Fruit fly (Drosophila melanogaster) whole organism, wandering third instar larva: ENCODE data around the gene Tcs6.
A peak's percentile ranks its signal among the peaks of the same experiment; 100 is the strongest.

Experiments
- Abd-B ChIP-seq: fragments of >200 bp; optimal IDR thresholded peaks from 2 replicates; lab custom pipeline; 2017; ENCODE audit warnings: missing biosample characterization, missing genetic modification characterization
- CG32264 ChIP-seq: fragments of 200-800 bp; sonication (Bioruptor generic); optimal IDR thresholded peaks from 2 replicates; lab custom pipeline; 2016; ENCODE audit warnings: missing biosample characterization, missing genetic modification characterization
- CG9705 ChIP-seq: fragments of 200-800 bp; sonication (Bioruptor generic); optimal IDR thresholded peaks from 2 replicates; lab custom pipeline; 2018; ENCODE audit warnings: missing biosample characterization, mild to moderate bottlenecking, missing genetic modification characterization
- CrebA ChIP-seq: fragments of 200-800 bp; sonication (Bioruptor generic); optimal IDR thresholded peaks from 2 replicates; lab custom pipeline; 2016; ENCODE audit warnings: missing biosample characterization, mild to moderate bottlenecking, missing genetic modification characterization, borderline replicate concordance
- Dfd ChIP-seq: fragments of >200 bp; optimal IDR thresholded peaks from 2 replicates; lab custom pipeline; 2017; ENCODE audit warnings: missing biosample characterization, missing genetic modification characterization
- Dif ChIP-seq: fragments of 200-275, 200-300 bp; sonication (Bioruptor generic); optimal IDR thresholded peaks from 2 replicates; lab custom pipeline; 2018; ENCODE audit warnings: missing biosample characterization, missing genetic modification characterization; ENCODE audit not compliant: partially characterized antibody
- GATAd ChIP-seq: sonication (Bioruptor generic); optimal IDR thresholded peaks from 2 replicates; lab custom pipeline; 2016; ENCODE audit warnings: missing biosample characterization, missing genetic modification characterization
- HLH106 ChIP-seq: fragments of 200-800 bp; optimal IDR thresholded peaks from 3 replicates; lab custom pipeline; 2019; ENCODE audit warnings: missing biosample characterization, mild to moderate bottlenecking, missing genetic modification characterization, moderate library complexity
- Hnf4 ChIP-seq: fragments of 200-800 bp; sonication (Bioruptor generic); optimal IDR thresholded peaks from 2 replicates; lab custom pipeline; 2016; ENCODE audit warnings: missing biosample characterization, mild to moderate bottlenecking, missing genetic modification characterization
- Hr78 ChIP-seq: fragments of >200 bp; optimal IDR thresholded peaks from 2 replicates; lab custom pipeline; 2017; ENCODE audit warnings: missing biosample characterization, missing genetic modification characterization
- Hr83 ChIP-seq: fragments of 200-300 bp; sonication (Bioruptor generic); optimal IDR thresholded peaks from 2 replicates; lab custom pipeline; 2016; ENCODE audit warnings: missing biosample characterization, mild to moderate bottlenecking, missing genetic modification characterization, moderate library complexity; ENCODE audit not compliant: poor library complexity, severe bottlenecking
- Jra ChIP-seq: sonication (Bioruptor generic); optimal IDR thresholded peaks from 2 replicates; lab custom pipeline; 2016; ENCODE audit warnings: missing biosample characterization, missing genetic modification characterization
- Mio ChIP-seq: sonication (Bioruptor generic); optimal IDR thresholded peaks from 2 replicates; lab custom pipeline; 2016; ENCODE audit warnings: missing biosample characterization, missing genetic modification characterization
- Myc ChIP-seq: fragments of >200 bp; optimal IDR thresholded peaks from 2 replicates; lab custom pipeline; 2017
- N ChIP-seq: fragments of >200 bp; optimal IDR thresholded peaks from 2 replicates; lab custom pipeline; 2018; ENCODE audit warnings: missing biosample characterization, missing external identifiers, missing genetic modification characterization
- OdsH ChIP-seq: fragments of 200-800 bp; sonication (Bioruptor generic); optimal IDR thresholded peaks from 2 replicates; lab custom pipeline; 2016; ENCODE audit warnings: missing biosample characterization, mild to moderate bottlenecking, missing genetic modification characterization
- Rel ChIP-seq, 2 experiments: fragments of 200-800 bp; sonication (Bioruptor generic) in 1 of 2; optimal IDR thresholded peaks; 2 replicates in 1 of 2; 3 replicates in 1 of 2; lab custom pipeline; 2016 to 2019; ENCODE audit warnings: mild to moderate bottlenecking in 2 of 2, missing biosample characterization in 2 of 2, missing genetic modification characterization in 2 of 2, moderate library complexity in 1 of 2
- Sp1 ChIP-seq: fragments of 200-800 bp; sonication (Bioruptor generic); optimal IDR thresholded peaks from 3 replicates; lab custom pipeline; 2019; ENCODE audit warnings: missing biosample characterization, mild to moderate bottlenecking, missing genetic modification characterization, moderate library complexity
- Vsx2 ChIP-seq: fragments of 200-300, 225-300 bp; sonication (Bioruptor generic); optimal IDR thresholded peaks from 2 replicates; lab custom pipeline; 2018; ENCODE audit warnings: missing biosample characterization, missing genetic modification characterization; ENCODE audit not compliant: partially characterized antibody
- br ChIP-seq: fragments of 200-800 bp; sonication (Bioruptor generic); optimal IDR thresholded peaks from 2 replicates; lab custom pipeline; 2016; ENCODE audit warnings: missing biosample characterization, missing genetic modification characterization
- brk ChIP-seq: fragments of 200-800 bp; sonication (Bioruptor generic); optimal IDR thresholded peaks from 2 replicates; lab custom pipeline; 2016; ENCODE audit warnings: missing biosample characterization, mild to moderate bottlenecking, missing genetic modification characterization
- dl ChIP-seq, 2 experiments: fragments of 175-275, 200-275 bp in 1 of 2; fragments of 200-275 bp in 1 of 2; sonication (Bioruptor generic); optimal IDR thresholded peaks; lab custom pipeline; 2018; ENCODE audit warnings: mild to moderate bottlenecking in 2 of 2, missing biosample characterization in 2 of 2, missing genetic modification characterization in 2 of 2, moderate library complexity in 2 of 2; ENCODE audit not compliant: partially characterized antibody in 2 of 2, insufficient read depth in 1 of 2
- dmrt93B ChIP-seq: fragments of 200-800 bp; sonication (Bioruptor generic); optimal IDR thresholded peaks from 2 replicates; lab custom pipeline; 2018; ENCODE audit warnings: missing biosample characterization, mild to moderate bottlenecking, missing genetic modification characterization
- dsf ChIP-seq: sonication (Bioruptor generic); optimal IDR thresholded peaks from 2 replicates; lab custom pipeline; 2016; ENCODE audit warnings: missing biosample characterization, missing genetic modification characterization, borderline replicate concordance
- ey ChIP-seq: fragments of 200-800 bp; sonication (Bioruptor generic); optimal IDR thresholded peaks from 2 replicates; lab custom pipeline; 2016; ENCODE audit warnings: missing biosample characterization, missing genetic modification characterization
- foxo ChIP-seq, 2 experiments: fragments of 200-800 bp; sonication (Bioruptor generic); optimal IDR thresholded peaks; 2 replicates in 1 of 2; 3 replicates in 1 of 2; lab custom pipeline; 2016 to 2017; ENCODE audit warnings: missing biosample characterization in 2 of 2, missing genetic modification characterization in 2 of 2
- fru ChIP-seq: fragments of 200-800 bp; sonication (Bioruptor generic); optimal IDR thresholded peaks from 3 replicates; lab custom pipeline; 2016; ENCODE audit warnings: missing biosample characterization, mild to moderate bottlenecking, missing genetic modification characterization
- h ChIP-seq: fragments of 200-800 bp; sonication (Bioruptor generic); optimal IDR thresholded peaks from 3 replicates; lab custom pipeline; 2016; ENCODE audit warnings: missing biosample characterization, mild to moderate bottlenecking, missing genetic modification characterization
- jim ChIP-seq: fragments of 175-275, 200-325 bp; sonication (Bioruptor generic); optimal IDR thresholded peaks from 2 replicates; lab custom pipeline; 2016; ENCODE audit warnings: missing biosample characterization, mild to moderate bottlenecking, missing genetic modification characterization
- lola ChIP-seq: fragments of >200 bp; optimal IDR thresholded peaks from 2 replicates; lab custom pipeline; 2017; ENCODE audit warnings: missing biosample characterization, missing genetic modification characterization
- pan ChIP-seq: fragments of >200 bp; optimal IDR thresholded peaks from 2 replicates; lab custom pipeline; 2017
- psq ChIP-seq: fragments of 200-800 bp; sonication (Bioruptor generic); optimal IDR thresholded peaks from 3 replicates; lab custom pipeline; 2017; ENCODE audit warnings: missing biosample characterization, mild to moderate bottlenecking, missing genetic modification characterization, moderate library complexity
- rgr ChIP-seq: fragments of 200-800 bp; sonication (Bioruptor generic); optimal IDR thresholded peaks from 3 replicates; lab custom pipeline; 2016; ENCODE audit warnings: missing biosample characterization, mild to moderate bottlenecking, missing genetic modification characterization
- sage ChIP-seq: fragments of 200-800 bp; sonication (Bioruptor generic); optimal IDR thresholded peaks from 2 replicates; lab custom pipeline; 2016; ENCODE audit warnings: missing biosample characterization, mild to moderate bottlenecking, missing genetic modification characterization
- sv ChIP-seq: fragments of 200-800 bp; sonication (Bioruptor generic); optimal IDR thresholded peaks from 3 replicates; lab custom pipeline; 2016; ENCODE audit warnings: missing biosample characterization, missing genetic modification characterization
- tai ChIP-seq: sonication (Bioruptor generic); optimal IDR thresholded peaks from 2 replicates; lab custom pipeline; 2016; ENCODE audit warnings: missing biosample characterization, missing genetic modification characterization
- usp ChIP-seq: fragments of >200 bp; optimal IDR thresholded peaks from 2 replicates; lab custom pipeline; 2017; ENCODE audit warnings: missing biosample characterization, missing genetic modification characterization
- woc ChIP-seq: sonication (Bioruptor generic); optimal IDR thresholded peaks from 2 replicates; lab custom pipeline; 2016; ENCODE audit warnings: missing biosample characterization, mild to moderate bottlenecking, missing genetic modification characterization

Tcs6 gene

dm6 chr3R:26062911-26063310 lies 4.9 kb upstream of the Tcs6 start, which contains the start of gene CG14551:
Gene CG14551 (minus strand): TSS chr3R:26063011.
- TF ChIP-seq jim (no peak), pan (lab: Kevin White, UChicago) (no peak), sage (GFP tag; lab: Kevin White, UChicago) (no peak), lola (GFP tag; lab: Kevin White, UChicago) (no peak), Hr78 (GFP tag; lab: Kevin White, UChicago) (no peak), ey (GFP tag; lab: Kevin White, UChicago) (no peak), brk (no peak)
- TF ChIP-seq, all 38 proteins: peak for 0

dm6 chr3R:26059195-26059594 lies 1.2 kb upstream of the Tcs6 start, which contains the start of the genes RpL34a and Trmt61:
Gene RpL34a (minus strand): TSS chr3R:26059267.
Gene Trmt61 (plus strand): TSS chr3R:26059496.
- TF ChIP-seq Abd-B (GFP tag; lab: Kevin White, UChicago) (no peak), usp (GFP tag; lab: Kevin White, UChicago) (no peak), Hr78 (GFP tag; lab: Kevin White, UChicago) (no peak), woc (GFP tag; lab: Kevin White, UChicago) (peak; percentile 4), CG9705 (peak; percentile 88), Dfd (GFP tag; lab: Kevin White, UChicago) (no peak), fru (peak; percentile 77), Rel (GFP tag; optimal IDR thresholded peaks at IDR 0.05; lab: Kevin White, UChicago) (no peak), Rel (tag; optimal IDR thresholded peaks at IDR 0.05; lab: Kevin White, UChicago) (peak; percentile 65), lola (GFP tag; lab: Kevin White, UChicago) (no peak), Hnf4 (GFP tag; lab: Kevin White, UChicago) (peak; percentile 84), dmrt93B (peak; percentile 85), dsf (peak; percentile 77), brk (no peak), CrebA (no peak), GATAd (GFP tag; lab: Kevin White, UChicago) (no peak), br (peak; percentile 78), rgr (peak; percentile 85), ey (GFP tag; lab: Kevin White, UChicago) (peak; percentile 54), HLH106 (tag; lab: Kevin White, UChicago) (peak; percentile 82), Sp1 (GFP tag; lab: Kevin White, UChicago) (peak; percentile 89), Jra (peak; percentile 82), OdsH (GFP tag; lab: Kevin White, UChicago) (peak; percentile 78), Dif (GFP tag; lab: Kevin White, UChicago) (no peak), psq (peak; percentile 49), Vsx2 (GFP tag; lab: Kevin White, UChicago) (no peak), CG32264 (GFP tag; lab: Kevin White, UChicago) (peak; percentile 70), pan (lab: Kevin White, UChicago) (no peak), foxo (GFP tag; optimal IDR thresholded peaks at IDR 0.05; lab: Kevin White, UChicago) (peak; percentile 33 to 80), sv (GFP tag; lab: Kevin White, UChicago) (peak; percentile 70), sage (GFP tag; lab: Kevin White, UChicago) (peak; percentile 73), h (GFP tag; lab: Kevin White, UChicago) (peak; percentile 87), Myc (lab: Kevin White, UChicago) (peak; percentile 42), Hr83 (GFP tag; lab: Kevin White, UChicago) (peak; percentile 25)

- TF ChIP-seq Dfd (GFP tag; lab: Kevin White, UChicago): no peak
- TF ChIP-seq dmrt93B: no peak
- TF ChIP-seq Hnf4 (GFP tag; lab: Kevin White, UChicago): peak; percentile 44
- no peak for TF ChIP-seq jim
- peak; percentile 38 for TF ChIP-seq h (GFP tag; lab: Kevin White, UChicago)
- TF ChIP-seq tai (GFP tag; lab: Kevin White, UChicago): no peak
- no peak for TF ChIP-seq sv (GFP tag; lab: Kevin White, UChicago)
- no peak for TF ChIP-seq pan (lab: Kevin White, UChicago)
- no peak for TF ChIP-seq fru
- no peak for TF ChIP-seq lola (GFP tag; lab: Kevin White, UChicago)
- no peak for TF ChIP-seq dsf
- TF ChIP-seq rgr: peak; percentile 42
- no peak for TF ChIP-seq Myc (lab: Kevin White, UChicago)
- TF ChIP-seq CrebA: no peak
- TF ChIP-seq Rel (GFP tag; optimal IDR thresholded peaks at IDR 0.05; lab: Kevin White, UChicago): no peak
- TF ChIP-seq Rel (tag; optimal IDR thresholded peaks at IDR 0.05; lab: Kevin White, UChicago): peak; percentile 2
- TF ChIP-seq CG9705: no peak
- TF ChIP-seq Jra: no peak
- TF ChIP-seq br: peak; percentile 10
- no peak for TF ChIP-seq HLH106 (tag; lab: Kevin White, UChicago)
- TF ChIP-seq N: no peak
- TF ChIP-seq Mio (GFP tag; lab: Kevin White, UChicago): no peak
- no peak for TF ChIP-seq woc (GFP tag; lab: Kevin White, UChicago)
- no peak for TF ChIP-seq Hr83 (GFP tag; lab: Kevin White, UChicago)
- no peak for TF ChIP-seq Vsx2 (GFP tag; lab: Kevin White, UChicago)
- TF ChIP-seq Abd-B (GFP tag; lab: Kevin White, UChicago): no peak
- no peak for TF ChIP-seq brk
- TF ChIP-seq foxo (GFP tag; optimal IDR thresholded peaks at IDR 0.05; lab: Kevin White, UChicago): peak in 1 of 2 experiments; percentile 37
- TF ChIP-seq Sp1 (GFP tag; lab: Kevin White, UChicago): peak; percentile 2
- TF ChIP-seq psq: no peak
- TF ChIP-seq GATAd (GFP tag; lab: Kevin White, UChicago): no peak
- TF ChIP-seq OdsH (GFP tag; lab: Kevin White, UChicago): no peak
- TF ChIP-seq Hr78 (GFP tag; lab: Kevin White, UChicago): no peak
- TF ChIP-seq CG32264 (GFP tag; lab: Kevin White, UChicago): no peak
- TF ChIP-seq Dif (GFP tag; lab: Kevin White, UChicago): no peak
- TF ChIP-seq usp (GFP tag; lab: Kevin White, UChicago): no peak
- no peak for TF ChIP-seq ey (GFP tag; lab: Kevin White, UChicago)
- TF ChIP-seq sage (GFP tag; lab: Kevin White, UChicago): no peak
- no peak for TF ChIP-seq dl (GFP tag; optimal IDR thresholded peaks at IDR 0.05; lab: Kevin White, UChicago; ENCODE audit: insufficient read depth in 1 of 2, partially characterized antibody in 2 of 2)
- TF ChIP-seq, all 38 proteins: peak for 7
Observed at dm6 chr3R:26056381-26056780, 1.6 kb downstream of the Tcs6 start, which contains the start of the genes Sld5 and CG14543. Gene Sld5 (minus strand): TSS chr3R:26056547. Gene CG14543 (plus strand): TSS chr3R:26056630.
